Fruit fly (Drosophila melanogaster) whole organism, embryonic: ENCODE results near the gene Phae2.
A peak's percentile ranks its signal among the peaks of the same experiment; 100 is the strongest.

Experiments used
- Atf-2 ChIP-seq: fragments of 200-800 bp; sonication (Bioruptor generic); optimal IDR thresholded peaks from 2 replicates; lab custom pipeline; 2016; ENCODE audit warnings: missing biosample characterization, missing genetic modification characterization
- Atf6 ChIP-seq: fragments of 200-800 bp; sonication (Bioruptor generic); IDR thresholded peaks from 2 replicates; pipeline ENCODE4 v1.3.6; 2022; ENCODE audit warnings: missing biosample characterization, missing genetic modification characterization
- Bteb2 ChIP-seq: fragments of 200-800 bp; sonication (Bioruptor generic); optimal IDR thresholded peaks from 2 replicates; lab custom pipeline; 2016; ENCODE audit warnings: missing biosample characterization, missing genetic modification characterization
- CG10366 ChIP-seq: fragments of 200-800 bp; sonication (Bioruptor generic); IDR thresholded peaks from 2 replicates; pipeline ENCODE4 v1.3.6; 2022; ENCODE audit warnings: missing biosample characterization, missing genetic modification characterization
- CG11560 ChIP-seq: fragments of 200-800 bp; sonication (Bioruptor generic); IDR thresholded peaks from 3 replicates; pipeline ENCODE4 v1.3.6; 2022; ENCODE audit warnings: missing biosample characterization, missing genetic modification characterization
- CG12659 ChIP-seq: fragments of 200-800 bp; sonication (Bioruptor generic); optimal IDR thresholded peaks from 3 replicates; lab custom pipeline; 2017; ENCODE audit warnings: mild to moderate bottlenecking, missing biosample characterization, missing genetic modification reagents, missing genetic modification characterization
- CG17359 ChIP-seq: fragments of 200-800 bp; sonication (Bioruptor generic); optimal IDR thresholded peaks from 3 replicates; lab custom pipeline; 2018; ENCODE audit warnings: missing biosample characterization, mild to moderate bottlenecking, missing genetic modification characterization, moderate library complexity
- CG2116 ChIP-seq: fragments of 200-800 bp; sonication (Bioruptor generic); optimal IDR thresholded peaks from 3 replicates; lab custom pipeline; 2018; ENCODE audit warnings: missing biosample characterization, mild to moderate bottlenecking, missing genetic modification characterization
- CG2129 ChIP-seq: fragments of 200-800 bp; sonication (Bioruptor generic); IDR thresholded peaks from 2 replicates; pipeline ENCODE4 v1.3.6; 2022; ENCODE audit warnings: missing biosample characterization, missing genetic modification characterization; ENCODE audit not compliant: partially characterized antibody
- CG3407 ChIP-seq: fragments of 200-800 bp; sonication (Bioruptor generic); optimal IDR thresholded peaks from 2 replicates; lab custom pipeline; 2018; ENCODE audit warnings: missing biosample characterization, mild to moderate bottlenecking, missing genetic modification characterization
- CG3838 ChIP-seq: fragments of 200-800 bp; sonication (Bioruptor generic); optimal IDR thresholded peaks from 3 replicates; lab custom pipeline; 2016; ENCODE audit warnings: missing biosample characterization, missing genetic modification characterization
- CG4282 ChIP-seq: fragments of 200-800 bp; sonication (Bioruptor generic); optimal IDR thresholded peaks from 2 replicates; lab custom pipeline; 2016; ENCODE audit warnings: missing biosample characterization, missing genetic modification characterization
- CG4404 ChIP-seq: fragments of 200-800 bp; sonication (Bioruptor generic); IDR thresholded peaks from 2 replicates; pipeline ENCODE4 v1.3.6; 2022; ENCODE audit warnings: missing biosample characterization, missing genetic modification characterization
- CG6272 ChIP-seq: fragments of 200-800 bp; sonication (Bioruptor generic); IDR thresholded peaks from 2 replicates; pipeline ENCODE4 v1.3.6; 2022; ENCODE audit warnings: missing biosample characterization, missing genetic modification characterization
- CG6791 ChIP-seq: fragments of 200-800 bp; sonication (Bioruptor generic); IDR thresholded peaks from 3 replicates; pipeline ENCODE4 v1.3.6; 2022; ENCODE audit warnings: missing biosample characterization, missing genetic modification characterization; ENCODE audit not compliant: partially characterized antibody
- CG7786 ChIP-seq: fragments of 200-800 bp; sonication (Bioruptor generic); optimal IDR thresholded peaks from 2 replicates; lab custom pipeline; 2016; ENCODE audit warnings: missing biosample characterization, missing genetic modification characterization
- CG7963 ChIP-seq: fragments of 200-800 bp; sonication (Bioruptor generic); IDR thresholded peaks from 3 replicates; pipeline ENCODE4 v1.3.6; 2022; ENCODE audit warnings: missing biosample characterization, missing genetic modification characterization; ENCODE audit not compliant: partially characterized antibody
- CG8290 ChIP-seq, 3 experiments: fragments of 200-800 bp; sonication (Bioruptor generic); optimal IDR thresholded peaks; 2 replicates each; lab custom pipeline; 2016 to 2019; ENCODE audit warnings: missing biosample characterization in 3 of 3, missing genetic modification characterization in 3 of 3, mild to moderate bottlenecking in 2 of 3, moderate library complexity in 1 of 3
- Elba2 ChIP-seq: fragments of 200-800 bp; sonication (Bioruptor generic); optimal IDR thresholded peaks from 3 replicates; lab custom pipeline; 2016; ENCODE audit warnings: missing biosample characterization, missing genetic modification characterization
- Fer1 ChIP-seq: fragments of 200-800 bp; sonication (Bioruptor generic); optimal IDR thresholded peaks from 2 replicates; lab custom pipeline; 2017; ENCODE audit warnings: missing biosample characterization, mild to moderate bottlenecking, missing genetic modification characterization
- Hand ChIP-seq: fragments of 200-800 bp; sonication (Bioruptor generic); optimal IDR thresholded peaks from 2 replicates; lab custom pipeline; 2017; ENCODE audit warnings: mild to moderate bottlenecking, missing biosample characterization, missing genetic modification reagents, missing genetic modification characterization
- HmgZ ChIP-seq: fragments of 200-800 bp; sonication (Bioruptor generic); optimal IDR thresholded peaks from 2 replicates; lab custom pipeline; 2018; ENCODE audit warnings: missing biosample characterization, mild to moderate bottlenecking, missing genetic modification characterization
- Hmr ChIP-seq: fragments of 200-800 bp; sonication (Bioruptor generic); optimal IDR thresholded peaks from 3 replicates; lab custom pipeline; 2017; ENCODE audit warnings: mild to moderate bottlenecking, missing biosample characterization, missing genetic modification reagents, missing genetic modification characterization
- Kr ChIP-seq: fragments of 200-800 bp; sonication (Bioruptor generic); optimal IDR thresholded peaks from 2 replicates; lab custom pipeline; 2017; ENCODE audit warnings: missing biosample characterization, mild to moderate bottlenecking, missing genetic modification characterization
- Med ChIP-seq: fragments of 200-800 bp; sonication (Bioruptor generic); peaks from one replicate; lab custom pipeline; 2016; ENCODE audit warnings: missing biosample characterization, missing genetic modification characterization, mild to moderate bottlenecking, inconsistent platforms, moderate library complexity
- Mrtf ChIP-seq: fragments of 200-800 bp; sonication (Bioruptor generic); IDR thresholded peaks from 3 replicates; pipeline ENCODE4 v1.3.6; 2022; ENCODE audit warnings: missing biosample characterization, missing genetic modification characterization
- Opbp ChIP-seq: fragments of 200-800 bp; sonication (Bioruptor generic); IDR thresholded peaks from 3 replicates; pipeline ENCODE4 v1.3.6; 2022; ENCODE audit warnings: missing biosample characterization, missing genetic modification characterization; ENCODE audit not compliant: partially characterized antibody
- Ptx1 ChIP-seq: fragments of 200-800 bp; sonication (Bioruptor generic); IDR thresholded peaks from 2 replicates; pipeline ENCODE4 v1.3.6; 2022; ENCODE audit warnings: missing biosample characterization, missing genetic modification characterization
- Ssrp ChIP-seq: fragments of 200-800 bp; sonication (Bioruptor generic); optimal IDR thresholded peaks from 2 replicates; lab custom pipeline; 2018; ENCODE audit warnings: missing biosample characterization, mild to moderate bottlenecking, missing genetic modification characterization, moderate library complexity
- Stat92E ChIP-seq, 3 experiments: fragments of >200 bp in 2 of 3; fragments of 200-800 bp in 1 of 3; sonication (Bioruptor generic) in 1 of 3; optimal IDR thresholded peaks; 2 replicates each; lab custom pipeline; 2017 to 2019; ENCODE audit warnings: missing biosample characterization in 3 of 3, missing genetic modification characterization in 3 of 3, mild to moderate bottlenecking in 1 of 3, moderate library complexity in 1 of 3
- Vsx1 ChIP-seq: fragments of 200-800 bp; sonication (Bioruptor generic); optimal IDR thresholded peaks from 2 replicates; lab custom pipeline; 2017; ENCODE audit warnings: missing biosample characterization, mild to moderate bottlenecking, missing genetic modification characterization, missing genetic modification reagents
- ab ChIP-seq: fragments of 200-800 bp; sonication (Bioruptor generic); optimal IDR thresholded peaks from 2 replicates; lab custom pipeline; 2016; ENCODE audit warnings: missing biosample characterization, missing genetic modification characterization
- ac ChIP-seq: fragments of 200-800 bp; sonication (Bioruptor generic); optimal IDR thresholded peaks from 3 replicates; lab custom pipeline; 2017; ENCODE audit warnings: missing biosample characterization, mild to moderate bottlenecking, missing genetic modification characterization
- cad ChIP-seq: fragments of >200 bp; optimal IDR thresholded peaks from 2 replicates; lab custom pipeline; 2017; ENCODE audit warnings: missing biosample characterization, missing genetic modification characterization
- crc ChIP-seq: fragments of 200-800 bp; sonication (Bioruptor generic); optimal IDR thresholded peaks from 2 replicates; lab custom pipeline; 2016; ENCODE audit warnings: missing biosample characterization, missing genetic modification characterization
- emc ChIP-seq: fragments of 200-800 bp; sonication (Bioruptor generic); optimal IDR thresholded peaks from 2 replicates; lab custom pipeline; 2016; ENCODE audit warnings: missing biosample characterization, missing genetic modification characterization
- fd96Cb ChIP-seq: fragments of 200-800 bp; sonication (Bioruptor generic); optimal IDR thresholded peaks from 2 replicates; lab custom pipeline; 2018; ENCODE audit warnings: missing biosample characterization, mild to moderate bottlenecking, missing genetic modification characterization, moderate library complexity
- fru ChIP-seq: fragments of >200 bp; optimal IDR thresholded peaks from 2 replicates; lab custom pipeline; 2017
- kay ChIP-seq: fragments of 200-800 bp; sonication (Bioruptor generic); optimal IDR thresholded peaks from 2 replicates; lab custom pipeline; 2016; ENCODE audit warnings: missing biosample characterization, missing genetic modification characterization
- nerfin-2 ChIP-seq: fragments of 200-800 bp; sonication (Bioruptor generic); IDR thresholded peaks from 2 replicates; pipeline ENCODE4 v1.3.6; 2022; ENCODE audit warnings: missing biosample characterization, missing genetic modification characterization; ENCODE audit not compliant: partially characterized antibody
- prd ChIP-seq, 3 experiments: fragments of >200 bp in 2 of 3; fragments of 200-800 bp in 1 of 3; sonication (Bioruptor generic) in 1 of 3; optimal IDR thresholded peaks in 2 of 3; IDR thresholded peaks in 1 of 3; 2 replicates in 2 of 3; 3 replicates in 1 of 3; pipeline versions ENCODE4 v1.3.6 to Lab custom; 2017 to 2022; ENCODE audit warnings: missing biosample characterization in 1 of 3, missing genetic modification characterization in 1 of 3
- stwl ChIP-seq: fragments of 200-800 bp; sonication (Bioruptor generic); optimal IDR thresholded peaks from 3 replicates; lab custom pipeline; 2018; ENCODE audit warnings: missing biosample characterization, mild to moderate bottlenecking, missing genetic modification characterization, moderate library complexity
- tll ChIP-seq, 2 experiments: fragments of 200-800 bp in 1 of 2; fragments of >200 bp in 1 of 2; sonication (Bioruptor generic) in 1 of 2; optimal IDR thresholded peaks; 2 replicates each; lab custom pipeline; 2017 to 2019; ENCODE audit warnings: missing biosample characterization in 2 of 2, missing genetic modification characterization in 2 of 2, mild to moderate bottlenecking in 1 of 2, moderate library complexity in 1 of 2
- toy ChIP-seq: fragments of 200-800 bp; sonication (Bioruptor generic); IDR thresholded peaks from 2 replicates; pipeline ENCODE4 v1.3.6; 2022; ENCODE audit warnings: missing biosample characterization, missing genetic modification characterization
- twi ChIP-seq: fragments of 200-800 bp; optimal IDR thresholded peaks from 2 replicates; lab custom pipeline; 2019; ENCODE audit warnings: missing biosample characterization, mild to moderate bottlenecking, missing genetic modification characterization, moderate library complexity
- zen ChIP-seq: fragments of 200-800 bp; sonication (Bioruptor generic); optimal IDR thresholded peaks from 3 replicates; lab custom pipeline; 2018; ENCODE audit warnings: missing biosample characterization, mild to moderate bottlenecking, missing genetic modification characterization, moderate library complexity

The Phae2 gene

DNA sequence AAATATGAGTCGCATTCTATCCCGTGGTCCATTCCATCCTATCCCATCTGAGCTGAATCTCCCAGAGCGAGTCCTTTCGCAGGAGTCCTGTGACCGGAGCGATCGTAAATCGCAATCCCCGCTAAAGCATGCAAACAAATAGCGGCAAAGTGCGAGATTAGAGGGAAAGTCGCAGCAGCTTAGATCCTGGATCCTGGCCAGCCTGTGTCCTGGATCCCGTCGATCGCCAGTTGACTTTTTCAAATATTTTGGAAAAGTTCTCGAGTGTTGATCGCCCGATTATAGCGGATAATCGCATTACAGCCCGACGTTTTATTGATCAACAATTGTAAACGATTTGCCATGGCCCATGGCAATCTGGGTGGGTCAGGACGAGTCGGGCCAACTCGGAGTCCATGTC lies 21.8 kb upstream of the Phae2 start:
- no peak for TF ChIP-seq crc (GFP tag; lab: Kevin White, UChicago)
- no peak for TF ChIP-seq CG12659 (GFP tag; lab: Kevin White, UChicago)
- no peak for TF ChIP-seq toy
- no peak for TF ChIP-seq Fer1 (GFP tag; lab: Kevin White, UChicago)
- TF ChIP-seq stwl, result no peak
- TF ChIP-seq Bteb2 (GFP tag; lab: Kevin White, UChicago), result no peak
- TF ChIP-seq kay, result no peak
- TF ChIP-seq CG2129 (GFP tag; lab: Robert Waterston, UW), result no peak
- peak in 1 of 2 experiments; percentile 94 for TF ChIP-seq tll (GFP tag; optimal IDR thresholded peaks at IDR 0.05; lab: Kevin White, UChicago)
- no peak for TF ChIP-seq CG3838 (GFP tag; lab: Kevin White, UChicago)
- TF ChIP-seq Elba2, result no peak
- peak; percentile 33 for TF ChIP-seq cad
- no peak for TF ChIP-seq fd96Cb
- TF ChIP-seq Opbp (GFP tag; lab: Robert Waterston, UW), result no peak
- no peak for TF ChIP-seq Hand
- no peak for TF ChIP-seq CG2116 (GFP tag; lab: Kevin White, UChicago)
- no peak for TF ChIP-seq CG7963 (GFP tag; lab: Robert Waterston, UW)

DNA sequence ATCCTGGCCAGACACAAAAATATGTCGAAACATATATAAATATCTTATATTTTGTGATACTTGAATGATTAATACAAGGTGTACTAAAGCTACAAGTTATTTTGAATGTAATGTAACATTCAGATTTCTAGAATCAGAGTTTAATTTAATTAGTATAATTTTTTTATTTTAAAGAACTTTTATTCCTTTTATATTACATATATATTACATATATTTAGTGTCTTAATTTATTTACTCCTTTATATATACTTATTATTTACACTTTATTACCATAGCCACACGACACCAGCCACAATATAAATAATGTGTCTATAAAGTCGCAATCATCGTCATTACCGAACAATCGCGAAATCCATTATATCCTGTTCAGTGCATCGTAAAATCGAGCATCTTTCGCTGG lies 19.4 kb upstream of the Phae2 start, which contains the start of gene Pex19:
Pex19 (plus strand) TSS at position 301 of the 400 bp plus-strand sequence.
- no peak for TF ChIP-seq CG10366
- TF ChIP-seq nerfin-2 (GFP tag; lab: Robert Waterston, UW), result no peak
- no peak for TF ChIP-seq Mrtf (GFP tag; lab: Robert Waterston, UW)
- TF ChIP-seq Ssrp (tag; lab: Kevin White, UChicago), result no peak
- no peak for TF ChIP-seq CG6272 (GFP tag; lab: Robert Waterston, UW)
- TF ChIP-seq fru (lab: Kevin White, UChicago), result no peak
- no peak for TF ChIP-seq CG6791
- no peak for TF ChIP-seq CG4282 (GFP tag; lab: Kevin White, UChicago)
- TF ChIP-seq Atf6 (GFP tag; lab: Robert Waterston, UW), result no peak
- TF ChIP-seq CG17359 (tag; lab: Kevin White, UChicago), result no peak
- no peak for TF ChIP-seq ab (GFP tag; lab: Kevin White, UChicago)
- no peak for TF ChIP-seq HmgZ
- TF ChIP-seq Stat92E (GFP tag; optimal IDR thresholded peaks at IDR 0.05; lab: Kevin White, UChicago), result no peak
- TF ChIP-seq Opbp (GFP tag; lab: Robert Waterston, UW), result no peak
- no peak for TF ChIP-seq Kr (GFP tag; lab: Kevin White, UChicago)
- TF ChIP-seq CG8290 (GFP tag; optimal IDR thresholded peaks at IDR 0.05; lab: Kevin White, UChicago), result no peak
- no peak for TF ChIP-seq CG8290 (tag; optimal IDR thresholded peaks at IDR 0.05; lab: Kevin White, UChicago)

dm6 chr2L:12092041-12092440 lies 18.9 kb upstream of the Phae2 start:
- TF ChIP-seq prd (optimal IDR thresholded peaks at IDR 0.05; lab: Kevin White, UChicago) (no peak), prd (GFP tag; IDR thresholded peaks at IDR 0.05; lab: Robert Waterston, UW) (peak; percentile 3; the same call in 1 of the 3 replicates), cad (peak; percentile 86), CG4404 (GFP tag; lab: Robert Waterston, UW) (no peak), tll (GFP tag; optimal IDR thresholded peaks at IDR 0.05; lab: Kevin White, UChicago) (peak in 1 of 2 experiments; percentile 95)

DNA sequence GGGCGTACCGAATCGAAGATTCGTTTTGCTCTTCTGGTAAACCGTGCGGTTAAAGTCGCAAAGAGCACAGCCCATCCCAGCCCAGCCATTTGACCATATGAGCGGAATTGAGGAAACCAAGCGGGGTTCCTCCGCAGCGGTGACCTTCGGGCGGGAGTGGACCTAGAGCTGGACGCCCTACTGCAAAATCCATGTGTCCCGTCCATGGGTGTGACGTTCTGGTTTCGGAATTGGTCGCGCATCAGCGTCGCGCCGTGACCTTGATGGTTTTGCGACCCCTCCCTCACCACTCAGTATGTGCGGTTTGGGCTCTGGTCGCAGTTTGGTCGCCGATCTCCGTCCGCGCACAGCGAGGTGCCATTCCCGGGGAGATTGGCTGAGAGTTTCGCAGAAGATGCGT lies 18.2 kb upstream of the Phae2 start:
- TF ChIP-seq CG6791 (0 out of 3 replicates have a peak, but pooled peaks have one; percentile 39), ac (no peak), Ptx1 (no peak), twi (peak; percentile 74), CG11560 (tag; lab: Robert Waterston, UW) (peak; percentile 22; the same call in 1 of the 3 replicates), CG3407 (GFP tag; lab: Kevin White, UChicago) (no peak), zen (tag; lab: Kevin White, UChicago) (peak; percentile 62), emc (GFP tag; lab: Kevin White, UChicago) (no peak), Atf-2 (GFP tag; lab: Kevin White, UChicago) (no peak), Med (GFP tag; lab: Kevin White, UChicago) (peak; percentile 6), CG2116 (GFP tag; lab: Kevin White, UChicago) (no peak), CG7786 (GFP tag; lab: Kevin White, UChicago) (no peak), Hmr (GFP tag; lab: Kevin White, UChicago) (no peak), Vsx1 (GFP tag; lab: Kevin White, UChicago) (no peak)
